Worm (Caenorhabditis elegans): ENCODE measurements around the gene spl-2.

ce11 chrV:9156679-9157078, 10.0 kb upstream of the spl-2 start, which contains the start of gene B0222.15:
- TF ChIP-seq pha-4 (tag; optimal IDR thresholded peaks at IDR 0.05) (no peak), mcd-1 (GFP tag; IDR thresholded peaks at IDR 0.05) (no peak), hsf-1 (GFP tag; IDR thresholded peaks at IDR 0.05) (no peak), zfh-2 (GFP tag; conservative IDR thresholded peaks at IDR 0.05) (no peak), lsy-27 (tag; optimal IDR thresholded peaks at IDR 0.05; ENCODE audit: borderline replicate concordance, insufficient read depth) (no peak), F33H1.4 (GFP tag; IDR thresholded peaks at IDR 0.05) (no peak), unc-62 (GFP tag; optimal IDR thresholded peaks at IDR 0.05) (no peak), ceh-27 (GFP tag; optimal IDR thresholded peaks at IDR 0.05) (no peak), dpl-1 (GFP tag; optimal IDR thresholded peaks at IDR 0.05) (no peak), lin-35 (GFP tag; optimal IDR thresholded peaks at IDR 0.05) (no peak), lin-26 (GFP tag; IDR thresholded peaks at IDR 0.05) (no peak), ztf-26 (tag; optimal IDR thresholded peaks at IDR 0.05) (no peak), F49E8.2 (tag; optimal IDR thresholded peaks at IDR 0.05; ENCODE audit: insufficient read depth) (no peak), ets-4 (GFP tag; optimal IDR thresholded peaks at IDR 0.05) (no peak)
